Worm (Caenorhabditis elegans) whole organism, L1 larva: Measurements from ENCODE around the gene fsn-1.
A peak's percentile ranks its signal among the peaks of the same experiment; 100 is the strongest.

Experiments used
- C34B4.2 ChIP-seq: sonication (generic microtip); optimal IDR thresholded peaks from 2 replicates; lab custom pipeline; 2017; ENCODE audit warnings: mild to moderate bottlenecking, missing genetic modification characterization, missing compliant biosample characterization
- F16B12.6 ChIP-seq: fragments of 150-350 bp; optimal IDR thresholded peaks from 2 replicates; lab custom pipeline; 2014; ENCODE audit warnings: missing biosample characterization, missing genetic modification characterization
- aly-2 ChIP-seq: fragments of 150-350 bp; optimal IDR thresholded peaks from 2 replicates; lab custom pipeline; 2014; ENCODE audit warnings: missing biosample characterization, missing genetic modification characterization
- ama-1 ChIP-seq: fragments of 150-350 bp; optimal IDR thresholded peaks from 2 replicates; lab custom pipeline; 2014
- ceh-8 ChIP-seq: fragments of 200-800 bp; sonication (Bioruptor generic); optimal IDR thresholded peaks from 2 replicates; lab custom pipeline; 2018; ENCODE audit warnings: mild to moderate bottlenecking, missing genetic modification characterization, moderate library complexity, missing compliant biosample characterization
- ceh-82 ChIP-seq, 3 experiments: fragments of 150-350 bp in 1 of 3; sonication (generic microtip) in 2 of 3; optimal IDR thresholded peaks; 2 replicates each; lab custom pipeline; 2014 to 2017; ENCODE audit warnings: missing biosample characterization in 3 of 3, missing genetic modification characterization in 3 of 3
- efl-3 ChIP-seq: fragments of 200-800 bp; sonication (Bioruptor generic); optimal IDR thresholded peaks from 2 replicates; lab custom pipeline; 2018; ENCODE audit warnings: mild to moderate bottlenecking, missing genetic modification characterization, missing compliant biosample characterization
- egl-13 ChIP-seq: sonication (generic microtip); optimal IDR thresholded peaks from 2 replicates; lab custom pipeline; 2016; ENCODE audit warnings: missing genotype, missing genetic modification reagents, missing genetic modification characterization, missing compliant biosample characterization
- elt-2 ChIP-seq: sonication (generic microtip); optimal IDR thresholded peaks from 2 replicates; lab custom pipeline; 2016; ENCODE audit warnings: missing genetic modification characterization, mild to moderate bottlenecking, inconsistent platforms, missing compliant biosample characterization, missing genetic modification reagents
- elt-3 ChIP-seq, 6 experiments: fragments of 150-350 bp in 1 of 6; sonication (generic microtip); optimal IDR thresholded peaks; 2 replicates each; lab custom pipeline; 2017 to 2018; ENCODE audit warnings: missing biosample characterization in 6 of 6, missing genetic modification characterization in 6 of 6, inconsistent platforms in 1 of 6
- ets-5 ChIP-seq: fragments of 200-800 bp; sonication (Bioruptor generic); IDR thresholded peaks from 2 replicates; pipeline ENCODE4 v1.3.6; 2022; ENCODE audit warnings: missing genetic modification characterization, missing compliant biosample characterization
- fkh-10 ChIP-seq: sonication (generic microtip); optimal IDR thresholded peaks from 2 replicates; lab custom pipeline; 2017; ENCODE audit warnings: missing biosample characterization, missing genetic modification reagents, missing genetic modification characterization
- fkh-4 ChIP-seq: sonication (generic microtip); optimal IDR thresholded peaks from 2 replicates; lab custom pipeline; 2016; ENCODE audit warnings: missing compliant biosample characterization, missing genetic modification characterization, borderline replicate concordance
- fos-1 ChIP-seq: fragments of 150-350 bp; optimal IDR thresholded peaks from 2 replicates; lab custom pipeline; 2014; ENCODE audit warnings: missing biosample characterization, missing genetic modification characterization
- irx-1 ChIP-seq: sonication (generic microtip); optimal IDR thresholded peaks from 2 replicates; lab custom pipeline; 2016; ENCODE audit warnings: missing genetic modification characterization, missing compliant biosample characterization
- lin-14 ChIP-seq: fragments of 200-800 bp; sonication (Bioruptor generic); optimal IDR thresholded peaks from 2 replicates; lab custom pipeline; 2018; ENCODE audit warnings: mild to moderate bottlenecking, missing genetic modification characterization, moderate library complexity, missing compliant biosample characterization
- lin-35 ChIP-seq, 2 experiments: fragments of 150-350 bp; optimal IDR thresholded peaks; 2 replicates each; lab custom pipeline; 2014; ENCODE audit warnings: missing biosample characterization in 2 of 2, missing genetic modification characterization in 2 of 2, missing genetic modification reagents in 2 of 2
- lir-3 ChIP-seq: sonication (generic microtip); optimal IDR thresholded peaks from 2 replicates; lab custom pipeline; 2016; ENCODE audit warnings: mild to moderate bottlenecking, missing genetic modification characterization, moderate library complexity, missing compliant biosample characterization; ENCODE audit not compliant: poor library complexity
- mep-1 ChIP-seq: fragments of 150-350 bp; optimal IDR thresholded peaks from 2 replicates; lab custom pipeline; 2014; ENCODE audit warnings: missing biosample characterization, missing genetic modification characterization
- nhr-11 ChIP-seq: fragments of 150-350 bp; optimal IDR thresholded peaks from 2 replicates; lab custom pipeline; 2014; ENCODE audit warnings: missing biosample characterization, missing genetic modification characterization
- nhr-19 ChIP-seq: fragments of 200-800 bp; sonication (Bioruptor generic); conservative IDR thresholded peaks from 2 replicates; pipeline ENCODE4 v1.3.6; 2022; ENCODE audit warnings: missing genetic modification characterization, missing compliant biosample characterization
- nhr-20 ChIP-seq: sonication (generic microtip); optimal IDR thresholded peaks from 2 replicates; lab custom pipeline; 2016; ENCODE audit warnings: mild to moderate bottlenecking, missing genetic modification characterization, missing compliant biosample characterization
- nhr-47 ChIP-seq: sonication (generic microtip); optimal IDR thresholded peaks from 2 replicates; lab custom pipeline; 2016; ENCODE audit warnings: mild to moderate bottlenecking, missing genetic modification characterization, moderate library complexity, missing compliant biosample characterization
- nhr-76 ChIP-seq: sonication (generic microtip); optimal IDR thresholded peaks from 2 replicates; lab custom pipeline; 2017; ENCODE audit warnings: missing biosample characterization, missing genetic modification characterization
- nhr-77 ChIP-seq: fragments of 150-350 bp; optimal IDR thresholded peaks from 2 replicates; lab custom pipeline; 2014; ENCODE audit warnings: missing biosample characterization, missing genetic modification characterization
- nhr-85 ChIP-seq: sonication (generic microtip); peaks from one replicate; lab custom pipeline; 2016; ENCODE audit warnings: missing genetic modification characterization, inconsistent platforms, missing compliant biosample characterization
- nhr-90 ChIP-seq: sonication (generic microtip); optimal IDR thresholded peaks from 2 replicates; lab custom pipeline; 2016; ENCODE audit warnings: mild to moderate bottlenecking, missing genetic modification characterization, missing compliant biosample characterization; ENCODE audit not compliant: poor library complexity
- pag-3 ChIP-seq: sonication (generic microtip); optimal IDR thresholded peaks from 2 replicates; lab custom pipeline; 2017; ENCODE audit warnings: missing genetic modification characterization, mild to moderate bottlenecking, missing compliant biosample characterization, antibody characterized with exemption, borderline replicate concordance; ENCODE audit not compliant: insufficient read depth
- pqm-1 ChIP-seq: sonication (generic microtip); optimal IDR thresholded peaks from 3 replicates; lab custom pipeline; 2017; ENCODE audit warnings: missing biosample characterization, missing genetic modification characterization
- rnt-1 ChIP-seq: sonication (generic microtip); optimal IDR thresholded peaks from 2 replicates; lab custom pipeline; 2016; ENCODE audit warnings: mild to moderate bottlenecking, missing genetic modification characterization, moderate library complexity, missing compliant biosample characterization
- sox-4 ChIP-seq: sonication (generic microtip); optimal IDR thresholded peaks from 2 replicates; lab custom pipeline; 2016; ENCODE audit warnings: missing genetic modification characterization, missing compliant biosample characterization
- sup-37 ChIP-seq: fragments of 200-800 bp; sonication (Bioruptor generic); optimal IDR thresholded peaks from 2 replicates; lab custom pipeline; 2018; ENCODE audit warnings: mild to moderate bottlenecking, missing genetic modification characterization, missing compliant biosample characterization
- swsn-7 ChIP-seq: sonication (generic microtip); optimal IDR thresholded peaks from 2 replicates; lab custom pipeline; 2016; ENCODE audit warnings: missing genetic modification characterization, missing compliant biosample characterization
- unc-130 ChIP-seq: fragments of 150-350 bp; optimal IDR thresholded peaks from 2 replicates; lab custom pipeline; 2017; ENCODE audit warnings: missing biosample characterization, missing genetic modification characterization, inconsistent platforms
- unc-62 ChIP-seq: fragments of 150-350 bp; optimal IDR thresholded peaks from 2 replicates; lab custom pipeline; 2014; ENCODE audit warnings: missing biosample characterization, missing genetic modification reagents, missing genetic modification characterization
- unc-86 ChIP-seq: sonication (generic microtip); optimal IDR thresholded peaks from 2 replicates; lab custom pipeline; 2016; ENCODE audit warnings: missing genetic modification characterization, missing compliant biosample characterization
- unc-98 ChIP-seq: fragments of 200-800 bp; sonication (Bioruptor generic); IDR thresholded peaks from 2 replicates; pipeline ENCODE4 v1.3.6; 2022; ENCODE audit warnings: missing genetic modification characterization, missing compliant biosample characterization
- vab-15 ChIP-seq: sonication (generic microtip); optimal IDR thresholded peaks from 2 replicates; lab custom pipeline; 2017; ENCODE audit warnings: missing genotype, mild to moderate bottlenecking, missing genetic modification characterization, missing compliant biosample characterization
- zag-1 ChIP-seq: fragments of 150-350 bp; optimal IDR thresholded peaks from 2 replicates; lab custom pipeline; 2014; ENCODE audit warnings: missing biosample characterization, missing genetic modification characterization
- zip-4 ChIP-seq: fragments of 200-800 bp; sonication (Bioruptor generic); optimal IDR thresholded peaks from 2 replicates; lab custom pipeline; 2018; ENCODE audit warnings: mild to moderate bottlenecking, missing genetic modification characterization, moderate library complexity, missing compliant biosample characterization

The fsn-1 gene

ce11 chrIII:4950345-4950744, 13.2 kb downstream of the fsn-1 start (continued):
- TF ChIP-seq nhr-20 (tag; lab: Kevin White, UChicago) (peak; percentile 27), zip-4 (no peak), mep-1 (peak; percentile 43), egl-13 (tag; lab: Kevin White, UChicago) (no peak)

ce11 chrIII:4951210-4951609, 14.1 kb downstream of the fsn-1 start:
- TF ChIP-seq ceh-8 (GFP tag; lab: Kevin White, UChicago) (no peak), mep-1 (no peak), nhr-77 (tag; lab: Kevin White, UChicago) (no peak), efl-3 (GFP tag; lab: Kevin White, UChicago) (no peak), C34B4.2 (tag; lab: Kevin White, UChicago) (no peak), F16B12.6 (tag; lab: Kevin White, UChicago) (no peak), nhr-47 (tag; lab: Kevin White, UChicago) (no peak), vab-15 (tag; lab: Kevin White, UChicago) (no peak), fos-1 (tag; lab: Kevin White, UChicago) (no peak), nhr-19 (no peak), sox-4 (tag; lab: Kevin White, UChicago) (no peak), pag-3 (no peak), nhr-85 (no peak), nhr-11 (tag; lab: Kevin White, UChicago) (no peak), nhr-76 (no peak), unc-98 (GFP tag; lab: Robert Waterston, UW) (no peak)

- no peak for TF ChIP-seq ceh-82 (tag; optimal IDR thresholded peaks at IDR 0.05; lab: Kevin White, UChicago)
- no peak for TF ChIP-seq nhr-19
- no peak for TF ChIP-seq nhr-76
- no peak for TF ChIP-seq rnt-1 (tag; lab: Kevin White, UChicago)
- TF ChIP-seq irx-1 (tag; lab: Kevin White, UChicago) = no peak
Measured at ce11 chrIII:4951824-4952223, 14.7 kb downstream of the fsn-1 start, which contains the start of gene flh-2. flh-2 (plus strand) TSS chrIII:4952124.

- TF ChIP-seq zip-4 (no peak), zag-1 (tag; lab: Kevin White, UChicago) (no peak), unc-86 (tag; lab: Kevin White, UChicago) (no peak), elt-3 (tag; optimal IDR thresholded peaks at IDR 0.05; lab: Kevin White, UChicago) (no peak), elt-2 (tag; lab: Kevin White, UChicago) (no peak), pqm-1 (tag; lab: Kevin White, UChicago) (no peak), unc-130 (no peak), F16B12.6 (tag; lab: Kevin White, UChicago) (no peak)
Measured at ce11 chrIII:4952970-4953369, 15.8 kb downstream of the fsn-1 start.

- TF ChIP-seq lin-35 (GFP tag; optimal IDR thresholded peaks at IDR 0.05; lab: Kevin White, UChicago) (no peak), fkh-4 (tag; lab: Kevin White, UChicago) (no peak), sup-37 (GFP tag; lab: Kevin White, UChicago) (no peak), zip-4 (no peak), fkh-10 (no peak)
Measured at ce11 chrIII:4956566-4956965, 19.4 kb downstream of the fsn-1 start, which contains the start of gene C26E6.1. C26E6.1 (plus strand) TSS chrIII:4956866.

- TF ChIP-seq sup-37 (GFP tag; lab: Kevin White, UChicago) (no peak), lin-14 (no peak), unc-62 (GFP tag; lab: Kevin White, UChicago) (no peak), nhr-85 (no peak), ceh-82 (tag; optimal IDR thresholded peaks at IDR 0.05; lab: Kevin White, UChicago) (no peak), aly-2 (no peak), ets-5 (GFP tag; lab: Robert Waterston, UW) (no peak), nhr-19 (no peak), nhr-11 (tag; lab: Kevin White, UChicago) (no peak), ama-1 (lab: Kevin White, UChicago) (no peak), nhr-90 (tag; lab: Kevin White, UChicago) (no peak), lin-35 (GFP tag; optimal IDR thresholded peaks at IDR 0.05; lab: Kevin White, UChicago) (no peak), nhr-47 (tag; lab: Kevin White, UChicago) (no peak), lir-3 (no peak), swsn-7 (no peak), efl-3 (GFP tag; lab: Kevin White, UChicago) (no peak)
- TF ChIP-seq, all 84 proteins: peak for 0
Measured at ce11 chrIII:4960204-4960603, 23.1 kb downstream of the fsn-1 start, which contains the start of gene C27F2.4. C27F2.4 (minus strand) TSS chrIII:4960304.
